Worm (Caenorhabditis elegans) whole organism, young adult: ENCODE data around the gene srg-55.

Experiments
- B0261.1 ChIP-seq: sonication (generic microtip); optimal IDR thresholded peaks from 2 replicates; lab custom pipeline; 2016; ENCODE audit warnings: mild to moderate bottlenecking, missing genetic modification characterization, moderate library complexity, missing compliant biosample characterization
- B0336.3 ChIP-seq: fragments of 200-800 bp; sonication (Bioruptor generic); IDR thresholded peaks from 2 replicates; pipeline ENCODE4 v1.3.6; 2022; ENCODE audit warnings: missing genetic modification characterization, missing compliant biosample characterization
- F49E8.2 ChIP-seq: sonication (generic microtip); optimal IDR thresholded peaks from 3 replicates; lab custom pipeline; 2017; ENCODE audit warnings: missing genetic modification characterization, mild to moderate bottlenecking, missing compliant biosample characterization, antibody characterized with exemption, moderate library complexity; ENCODE audit not compliant: insufficient read depth
- K11D2.4 ChIP-seq: fragments of 200-800 bp; sonication (Bioruptor generic); IDR thresholded peaks from 2 replicates; pipeline ENCODE4 v1.3.6; 2022; ENCODE audit warnings: missing genetic modification reagents, missing genetic modification characterization, missing compliant biosample characterization
- Y53F4B.3 ChIP-seq: fragments of 200-800 bp; sonication (Bioruptor generic); IDR thresholded peaks from 2 replicates; pipeline ENCODE4 v1.3.6; 2022; ENCODE audit warnings: missing genetic modification reagents, missing genetic modification characterization, missing compliant biosample characterization
- Y67H2A.10 ChIP-seq: fragments of 200-800 bp; sonication (Bioruptor generic); conservative IDR thresholded peaks from 2 replicates; pipeline ENCODE4 v1.3.6; 2022; ENCODE audit warnings: missing genetic modification reagents, missing genetic modification characterization, missing compliant biosample characterization
- Y79H2A.3 ChIP-seq: fragments of 200-800 bp; sonication (Bioruptor generic); conservative IDR thresholded peaks from 2 replicates; pipeline ENCODE4 v1.3.6; 2022; ENCODE audit warnings: missing genetic modification reagents, missing genetic modification characterization, missing compliant biosample characterization
- akir-1 ChIP-seq: fragments of 200-800 bp; sonication (Bioruptor generic); optimal IDR thresholded peaks from 2 replicates; lab custom pipeline; 2018; ENCODE audit warnings: mild to moderate bottlenecking, missing genetic modification characterization, moderate library complexity, missing compliant biosample characterization
- aptf-3 ChIP-seq: fragments of 200-800 bp; sonication (Bioruptor generic); IDR thresholded peaks from 2 replicates; pipeline ENCODE4 v1.3.6; 2022; ENCODE audit warnings: missing genetic modification characterization, missing compliant biosample characterization
- attf-5 ChIP-seq: fragments of 200-800 bp; sonication (Bioruptor generic); optimal IDR thresholded peaks from 2 replicates; lab custom pipeline; 2018; ENCODE audit warnings: mild to moderate bottlenecking, missing genetic modification characterization, missing compliant biosample characterization
- bed-1 ChIP-seq: fragments of 200-800 bp; sonication (Bioruptor generic); IDR thresholded peaks from 2 replicates; pipeline ENCODE4 v1.3.6; 2022; ENCODE audit warnings: missing genetic modification reagents, missing genetic modification characterization, missing compliant biosample characterization
- bed-2 ChIP-seq: fragments of 200-800 bp; sonication (Bioruptor generic); IDR thresholded peaks from 2 replicates; pipeline ENCODE4 v1.3.6; 2022; ENCODE audit warnings: missing genetic modification reagents, missing genetic modification characterization, missing compliant biosample characterization
- ccch-3 ChIP-seq: fragments of 200-800 bp; sonication (Bioruptor generic); optimal IDR thresholded peaks from 2 replicates; lab custom pipeline; 2018; ENCODE audit warnings: mild to moderate bottlenecking, missing genetic modification characterization, missing compliant biosample characterization
- ceh-100 ChIP-seq: fragments of 200-800 bp; sonication (Bioruptor generic); IDR thresholded peaks from 2 replicates; pipeline ENCODE4 v1.3.6; 2022; ENCODE audit warnings: missing genetic modification reagents, missing genetic modification characterization, missing compliant biosample characterization
- ceh-58 ChIP-seq: fragments of 200-800 bp; sonication (Bioruptor generic); IDR thresholded peaks from 2 replicates; pipeline ENCODE4 v1.3.6; 2022; ENCODE audit warnings: missing genetic modification characterization, missing compliant biosample characterization
- dpff-1 ChIP-seq: sonication (generic microtip); optimal IDR thresholded peaks from 2 replicates; lab custom pipeline; 2017; ENCODE audit warnings: mild to moderate bottlenecking, missing genetic modification characterization, missing compliant biosample characterization
- dpl-1 ChIP-seq: fragments of 150-350 bp; optimal IDR thresholded peaks from 2 replicates; lab custom pipeline; 2014; ENCODE audit warnings: missing biosample characterization, missing genetic modification reagents, missing genetic modification characterization
- egrh-3 ChIP-seq: fragments of 200-800 bp; sonication (Bioruptor generic); IDR thresholded peaks from 2 replicates; pipeline ENCODE4 v1.3.6; 2022; ENCODE audit warnings: missing genetic modification reagents, missing genetic modification characterization, missing compliant biosample characterization
- fkh-3 ChIP-seq: sonication (generic microtip); optimal IDR thresholded peaks from 2 replicates; lab custom pipeline; 2016; ENCODE audit warnings: mild to moderate bottlenecking, missing genetic modification characterization, missing compliant biosample characterization
- hlh-26 ChIP-seq: fragments of 200-800 bp; sonication (Bioruptor generic); conservative IDR thresholded peaks from 2 replicates; pipeline ENCODE4 v1.3.6; 2022; ENCODE audit warnings: missing genetic modification reagents, missing genetic modification characterization, missing compliant biosample characterization
- let-607 ChIP-seq, 2 experiments: fragments of 200-800 bp in 1 of 2; sonication (Bioruptor generic) in 1 of 2; sonication (generic microtip) in 1 of 2; optimal IDR thresholded peaks; 2 replicates each; lab custom pipeline; 2016 to 2018; ENCODE audit warnings: mild to moderate bottlenecking in 2 of 2, missing compliant biosample characterization in 2 of 2, missing genetic modification characterization in 2 of 2, moderate library complexity in 2 of 2, missing genotype in 1 of 2
- lin-26 ChIP-seq: fragments of 200-800 bp; sonication (Bioruptor generic); IDR thresholded peaks from 2 replicates; pipeline ENCODE4 v1.3.6; 2022; ENCODE audit warnings: missing genetic modification reagents, missing genetic modification characterization, missing compliant biosample characterization
- lir-1 ChIP-seq: fragments of 200-800 bp; sonication (Bioruptor generic); conservative IDR thresholded peaks from 2 replicates; pipeline ENCODE4 v1.3.6; 2022; ENCODE audit warnings: missing genetic modification reagents, missing genetic modification characterization, missing compliant biosample characterization
- madf-6 ChIP-seq: fragments of 200-800 bp; sonication (Bioruptor generic); IDR thresholded peaks from 2 replicates; pipeline ENCODE4 v1.3.6; 2022; ENCODE audit warnings: missing genetic modification reagents, missing genetic modification characterization, missing compliant biosample characterization
- mxl-1 ChIP-seq: sonication (generic microtip); optimal IDR thresholded peaks from 2 replicates; lab custom pipeline; 2016; ENCODE audit warnings: missing genetic modification characterization, missing compliant biosample characterization
- nhr-80 ChIP-seq: sonication (generic microtip); optimal IDR thresholded peaks from 2 replicates; lab custom pipeline; 2016; ENCODE audit warnings: missing genetic modification characterization, missing compliant biosample characterization
- nhr-90 ChIP-seq: sonication (generic microtip); optimal IDR thresholded peaks from 2 replicates; lab custom pipeline; 2016; ENCODE audit warnings: missing genotype, mild to moderate bottlenecking, missing genetic modification characterization, missing compliant biosample characterization
- rec-8 ChIP-seq, 2 experiments: sonication (generic microtip); optimal IDR thresholded peaks; 2 replicates each; lab custom pipeline; 2016; ENCODE audit warnings: mild to moderate bottlenecking in 2 of 2, missing genetic modification characterization in 2 of 2, missing genetic modification reagents in 2 of 2, missing genotype in 2 of 2, missing biosample characterization in 1 of 2, missing compliant biosample characterization in 1 of 2, moderate library complexity in 1 of 2
- snpc-1.3 ChIP-seq: sonication (generic microtip); optimal IDR thresholded peaks from 2 replicates; lab custom pipeline; 2017; ENCODE audit warnings: missing genetic modification characterization, mild to moderate bottlenecking, missing compliant biosample characterization, antibody characterized with exemption, moderate library complexity, missing genotype, missing genetic modification reagents; ENCODE audit not compliant: insufficient read depth
- snpc-4 ChIP-seq, 5 experiments: fragments of 150-350 bp in 1 of 5; sonication (generic microtip) in 4 of 5; optimal IDR thresholded peaks; 2 replicates each; lab custom pipeline; 2014 to 2018; ENCODE audit warnings: missing genetic modification characterization in 5 of 5, missing biosample characterization in 3 of 5, antibody characterized with exemption in 2 of 5, mild to moderate bottlenecking in 2 of 5, missing compliant biosample characterization in 2 of 5, missing genotype in 2 of 5, moderate library complexity in 2 of 5, missing genetic modification reagents in 1 of 5
- somi-1 ChIP-seq: fragments of 200-800 bp; sonication (Bioruptor generic); optimal IDR thresholded peaks from 2 replicates; lab custom pipeline; 2018; ENCODE audit warnings: mild to moderate bottlenecking, missing genetic modification characterization, missing compliant biosample characterization
- tbp1 ChIP-seq: fragments of 200-800 bp; sonication (Bioruptor generic); optimal IDR thresholded peaks from 2 replicates; lab custom pipeline; 2018; ENCODE audit warnings: mild to moderate bottlenecking, missing genetic modification characterization, missing compliant biosample characterization
- tlf-1 ChIP-seq: fragments of 200-800 bp; sonication (Bioruptor generic); optimal IDR thresholded peaks from 2 replicates; lab custom pipeline; 2018; ENCODE audit warnings: mild to moderate bottlenecking, missing genetic modification characterization, missing compliant biosample characterization
- ztf-18 ChIP-seq: sonication (generic microtip); optimal IDR thresholded peaks from 2 replicates; lab custom pipeline; 2016; ENCODE audit warnings: missing genotype, mild to moderate bottlenecking, missing genetic modification characterization, missing compliant biosample characterization
- ztf-25 ChIP-seq: fragments of 200-800 bp; sonication (Bioruptor generic); IDR thresholded peaks from 2 replicates; pipeline ENCODE4 v1.3.6; 2022; ENCODE audit warnings: missing genetic modification reagents, missing genetic modification characterization, missing compliant biosample characterization
- ztf-26 ChIP-seq: sonication (generic microtip); optimal IDR thresholded peaks from 2 replicates; lab custom pipeline; 2017; ENCODE audit warnings: missing genetic modification characterization, missing compliant biosample characterization
- ztf-28 ChIP-seq: fragments of 200-800 bp; sonication (Bioruptor generic); IDR thresholded peaks from 2 replicates; pipeline ENCODE4 v1.3.6; 2022; ENCODE audit warnings: missing genetic modification reagents, missing genetic modification characterization, missing compliant biosample characterization

srg-55 gene

ce11 chrV:14928248-14928647, at the start of gene srg-55:
srg-55 (minus strand) TSS chrV:14928348.
- TF ChIP-seq egrh-3 (GFP tag; lab: Robert Waterston, UW) (no peak), tlf-1 (no peak), let-607 (tag; optimal IDR thresholded peaks at IDR 0.05; lab: Kevin White, UChicago) (no peak), ztf-26 (tag; lab: Kevin White, UChicago) (no peak), rec-8 (tag; optimal IDR thresholded peaks at IDR 0.05; lab: Kevin White, UChicago) (no peak), dpl-1 (GFP tag; lab: Kevin White, UChicago) (no peak), lir-1 (GFP tag; lab: Robert Waterston, UW) (no peak), Y79H2A.3 (GFP tag; lab: Robert Waterston, UW) (no peak), attf-5 (no peak), B0336.3 (GFP tag; lab: Robert Waterston, UW) (no peak), ztf-28 (GFP tag; lab: Robert Waterston, UW) (no peak), K11D2.4 (GFP tag; lab: Robert Waterston, UW) (no peak), madf-6 (GFP tag; lab: Robert Waterston, UW) (no peak), hlh-26 (GFP tag; lab: Robert Waterston, UW) (no peak)
- TF ChIP-seq, all 124 proteins: peak for 0

- no peak for TF ChIP-seq bed-2
- no peak for TF ChIP-seq mxl-1
- no peak for TF ChIP-seq dpff-1
- TF ChIP-seq Y53F4B.3 (GFP tag; lab: Robert Waterston, UW) = no peak
- no peak for TF ChIP-seq akir-1 (GFP tag; lab: Kevin White, UChicago)
- TF ChIP-seq rec-8 (tag; optimal IDR thresholded peaks at IDR 0.05; lab: Kevin White, UChicago) = no peak
- no peak for TF ChIP-seq ccch-3 (GFP tag; lab: Kevin White, UChicago)
- no peak for TF ChIP-seq snpc-1.3
- TF ChIP-seq fkh-3 (tag; lab: Kevin White, UChicago) = no peak
- TF ChIP-seq snpc-4 (GFP tag; optimal IDR thresholded peaks at IDR 0.05; lab: Kevin White, UChicago) = no peak
- TF ChIP-seq snpc-4 (tag; optimal IDR thresholded peaks at IDR 0.05; lab: Kevin White, UChicago) = no peak
- no peak for TF ChIP-seq ceh-58 (GFP tag; lab: Robert Waterston, UW)
- no peak for TF ChIP-seq nhr-90
- TF ChIP-seq nhr-80 (tag; lab: Kevin White, UChicago) = no peak
- TF ChIP-seq ztf-25 (GFP tag; lab: Robert Waterston, UW) = no peak
- TF ChIP-seq tbp1 = no peak
- no peak for TF ChIP-seq aptf-3 (GFP tag; lab: Robert Waterston, UW)
- TF ChIP-seq lin-26 (GFP tag; lab: Robert Waterston, UW) = no peak
- TF ChIP-seq ceh-100 = no peak
These were observed 43.0 kb upstream of the srg-55 start, which contains the start of gene nlp-59 for ce11 chrV:14971136-14971535. nlp-59 (plus strand) TSS chrV:14971436.

ce11 chrV:14955676-14956075, 27.5 kb upstream of the srg-55 start, which contains the start of gene F02D8.9:
F02D8.9 (minus strand) TSS chrV:14955776.
- TF ChIP-seq somi-1 (GFP tag; lab: Kevin White, UChicago) = no peak
- no peak for TF ChIP-seq F49E8.2
- TF ChIP-seq bed-1 (GFP tag; lab: Robert Waterston, UW) = no peak
- no peak for TF ChIP-seq tlf-1
- no peak for TF ChIP-seq B0261.1 (tag; lab: Kevin White, UChicago)
- TF ChIP-seq ztf-18 = no peak
- TF ChIP-seq Y67H2A.10 (GFP tag; lab: Robert Waterston, UW) = no peak
- TF ChIP-seq snpc-1.3 = no peak
- TF ChIP-seq, all 124 proteins: peak for 0
